Fruit fly (Drosophila melanogaster) whole organism, pupa: ENCODE measurements around the gene RpL26.

Experiments used
- CG10348 ChIP-seq: fragments of 200-800 bp; sonication (Bioruptor generic); IDR thresholded peaks from 2 replicates; pipeline ENCODE4 v1.3.6; 2022; ENCODE audit warnings: missing biosample characterization, missing genetic modification characterization
- CG12605 ChIP-seq: fragments of 200-800 bp; sonication (Bioruptor generic); IDR thresholded peaks from 2 replicates; pipeline ENCODE4 v1.3.6; 2022; ENCODE audit warnings: missing biosample characterization, missing genetic modification characterization
- CG13204 ChIP-seq: fragments of 200-800 bp; sonication (Bioruptor generic); optimal IDR thresholded peaks from 2 replicates; lab custom pipeline; 2018; ENCODE audit warnings: missing biosample characterization, mild to moderate bottlenecking, missing genetic modification characterization, moderate library complexity
- CG14655 ChIP-seq: fragments of 200-800 bp; sonication (Bioruptor generic); optimal IDR thresholded peaks from 3 replicates; lab custom pipeline; 2017; ENCODE audit warnings: mild to moderate bottlenecking, missing biosample characterization, missing genetic modification reagents, missing genetic modification characterization
- CG15710 ChIP-seq: fragments of 200-800 bp; sonication (Bioruptor generic); optimal IDR thresholded peaks from 2 replicates; lab custom pipeline; 2018; ENCODE audit warnings: missing biosample characterization, mild to moderate bottlenecking, missing genetic modification characterization, moderate library complexity
- CG17806 ChIP-seq: fragments of 200-800 bp; sonication (Bioruptor generic); optimal IDR thresholded peaks from 2 replicates; lab custom pipeline; 2018; ENCODE audit warnings: missing biosample characterization, mild to moderate bottlenecking, missing genetic modification characterization, moderate library complexity
- CG32121 ChIP-seq: fragments of 200-800 bp; sonication (Bioruptor generic); IDR thresholded peaks from 2 replicates; pipeline ENCODE4 v1.3.6; 2022; ENCODE audit warnings: missing biosample characterization, missing genetic modification characterization
- CG34367 ChIP-seq: fragments of 200-800 bp; sonication (Bioruptor generic); optimal IDR thresholded peaks from 2 replicates; lab custom pipeline; 2018; ENCODE audit warnings: missing biosample characterization, mild to moderate bottlenecking, missing genetic modification characterization
- CG4496 ChIP-seq: fragments of 200-800 bp; sonication (Bioruptor generic); IDR thresholded peaks from 3 replicates; pipeline ENCODE4 v1.3.6; 2022; ENCODE audit warnings: missing biosample characterization, missing genetic modification characterization
- CG8159 ChIP-seq: fragments of 200-800 bp; sonication (Bioruptor generic); optimal IDR thresholded peaks from 3 replicates; lab custom pipeline; 2018; ENCODE audit warnings: missing biosample characterization, mild to moderate bottlenecking, missing genetic modification characterization, moderate library complexity
- CG8301 ChIP-seq: fragments of 200-800 bp; sonication (Bioruptor generic); optimal IDR thresholded peaks from 2 replicates; lab custom pipeline; 2018; ENCODE audit warnings: missing biosample characterization, mild to moderate bottlenecking, missing genetic modification characterization
- CG9948 ChIP-seq: fragments of 200-800 bp; sonication (Bioruptor generic); optimal IDR thresholded peaks from 2 replicates; lab custom pipeline; 2018; ENCODE audit warnings: missing biosample characterization, mild to moderate bottlenecking, missing genetic modification characterization, moderate library complexity
- D1 ChIP-seq: fragments of 200-800 bp; sonication (Bioruptor generic); optimal IDR thresholded peaks from 2 replicates; lab custom pipeline; 2018; ENCODE audit warnings: missing biosample characterization, mild to moderate bottlenecking, missing genetic modification characterization, moderate library complexity
- EcR ChIP-seq: fragments of 200-800 bp; sonication (Bioruptor generic); optimal IDR thresholded peaks from 3 replicates; lab custom pipeline; 2019; ENCODE audit warnings: missing biosample characterization, missing genetic modification characterization, mild to moderate bottlenecking, moderate library complexity, missing genetic modification reagents
- Ets98B ChIP-seq: fragments of 200-800 bp; sonication (Bioruptor generic); IDR thresholded peaks from 2 replicates; pipeline ENCODE4 v1.3.6; 2022; ENCODE audit warnings: missing biosample characterization, missing genetic modification characterization
- Pif1A ChIP-seq: fragments of 200-800 bp; sonication (Bioruptor generic); optimal IDR thresholded peaks from 3 replicates; lab custom pipeline; 2016; ENCODE audit warnings: missing biosample characterization, missing genetic modification characterization
- Pif1B ChIP-seq: fragments of 200-800 bp; sonication (Bioruptor generic); optimal IDR thresholded peaks from 3 replicates; lab custom pipeline; 2016; ENCODE audit warnings: missing biosample characterization, missing genetic modification characterization
- Snoo ChIP-seq: fragments of 200-800 bp; sonication (Bioruptor generic); optimal IDR thresholded peaks from 3 replicates; lab custom pipeline; 2017; ENCODE audit warnings: missing biosample characterization, mild to moderate bottlenecking, missing genetic modification characterization, inconsistent platforms
- fd96Ca ChIP-seq: fragments of 200-800 bp; sonication (Bioruptor generic); IDR thresholded peaks from 3 replicates; pipeline ENCODE4 v1.3.6; 2022; ENCODE audit warnings: missing biosample characterization, missing genetic modification characterization
- gl ChIP-seq: fragments of 200-800 bp; sonication (Bioruptor generic); optimal IDR thresholded peaks from 2 replicates; lab custom pipeline; 2018; ENCODE audit warnings: missing biosample characterization, mild to moderate bottlenecking, missing genetic modification characterization
- rn ChIP-seq: fragments of 200-800 bp; sonication (Bioruptor generic); IDR thresholded peaks from 2 replicates; pipeline ENCODE4 v1.3.6; 2022; ENCODE audit warnings: missing biosample characterization, missing genetic modification characterization

Gene RpL26

dm6 chr3L:18916466-18916865 lies 17.8 kb downstream of the RpL26 start:
- TF ChIP-seq CG13204 (GFP tag; lab: Kevin White, UChicago) (no peak), CG15710 (no peak), CG17806 (tag; lab: Kevin White, UChicago) (no peak), CG8301 (tag; lab: Kevin White, UChicago) (no peak), Ets98B (GFP tag; lab: Robert Waterston, UW) (no peak), CG32121 (GFP tag; lab: Robert Waterston, UW) (no peak), rn (GFP tag; lab: Robert Waterston, UW) (no peak), Pif1B (GFP tag; lab: Kevin White, UChicago) (no peak)

dm6 chr3L:18917281-18917680 lies 18.6 kb downstream of the RpL26 start, which contains the start of gene CG6839:
Gene CG6839, plus strand, starts transcription at chr3L:18917581.
- TF ChIP-seq CG17806 (tag; lab: Kevin White, UChicago) = no peak
- TF ChIP-seq gl (tag; lab: Kevin White, UChicago) = no peak
- TF ChIP-seq Ets98B (GFP tag; lab: Robert Waterston, UW) = no peak
- no peak for TF ChIP-seq CG8301 (tag; lab: Kevin White, UChicago)
- TF ChIP-seq Pif1B (GFP tag; lab: Kevin White, UChicago) = no peak
- no peak for TF ChIP-seq CG12605
- no peak for TF ChIP-seq Snoo (tag; lab: Kevin White, UChicago)
- TF ChIP-seq CG10348 = no peak
- no peak for TF ChIP-seq Pif1A (GFP tag; lab: Kevin White, UChicago)
- no peak for TF ChIP-seq CG13204 (GFP tag; lab: Kevin White, UChicago)
- no peak for TF ChIP-seq CG34367 (tag; lab: Kevin White, UChicago)
- no peak for TF ChIP-seq CG14655 (GFP tag; lab: Kevin White, UChicago)
- no peak for TF ChIP-seq CG8159 (tag; lab: Kevin White, UChicago)
- no peak for TF ChIP-seq D1 (tag; lab: Kevin White, UChicago)
- no peak for TF ChIP-seq fd96Ca (GFP tag; lab: Robert Waterston, UW)
- no peak for TF ChIP-seq CG9948
- no peak for TF ChIP-seq CG15710

- TF ChIP-seq CG8159 (tag; lab: Kevin White, UChicago) (no peak), Pif1B (GFP tag; lab: Kevin White, UChicago) (no peak), EcR (GFP tag; lab: Kevin White, UChicago) (no peak), CG14655 (GFP tag; lab: Kevin White, UChicago) (no peak), gl (tag; lab: Kevin White, UChicago) (no peak), CG34367 (tag; lab: Kevin White, UChicago) (no peak)
- TF ChIP-seq, all 21 proteins: peak for 0
Observed at dm6 chr3L:18920219-18920618, 21.5 kb downstream of the RpL26 start, which contains the start of gene CG18223. Gene CG18223, minus strand, starts transcription at chr3L:18920319.

dm6 chr3L:18922086-18922485 lies 23.4 kb downstream of the RpL26 start, which contains the start of gene CG3819:
Gene CG3819, minus strand, starts transcription at chr3L:18922108.
- TF ChIP-seq CG10348 (no peak), D1 (tag; lab: Kevin White, UChicago) (no peak), rn (GFP tag; lab: Robert Waterston, UW) (no peak), CG32121 (GFP tag; lab: Robert Waterston, UW) (no peak), CG13204 (GFP tag; lab: Kevin White, UChicago) (no peak), CG8301 (tag; lab: Kevin White, UChicago) (no peak)
- TF ChIP-seq, all 21 proteins: peak for 0

- TF ChIP-seq CG17806 (tag; lab: Kevin White, UChicago) (no peak), fd96Ca (GFP tag; lab: Robert Waterston, UW) (no peak), rn (GFP tag; lab: Robert Waterston, UW) (no peak), CG4496 (GFP tag; lab: Robert Waterston, UW) (no peak), CG32121 (GFP tag; lab: Robert Waterston, UW) (no peak), CG8159 (tag; lab: Kevin White, UChicago) (no peak), CG10348 (no peak), Pif1B (GFP tag; lab: Kevin White, UChicago) (no peak), CG12605 (no peak), CG34367 (tag; lab: Kevin White, UChicago) (no peak), D1 (tag; lab: Kevin White, UChicago) (no peak), CG15710 (no peak), EcR (GFP tag; lab: Kevin White, UChicago) (no peak), Ets98B (GFP tag; lab: Robert Waterston, UW) (no peak)
Observed at dm6 chr3L:18924790-18925189, 26.1 kb downstream of the RpL26 start, which contains the start of gene CG43049. Gene CG43049, plus strand, starts transcription at chr3L:18925090.

dm6 chr3L:18945938-18946337 lies 47.3 kb downstream of the RpL26 start, which contains the start of gene CG32204:
Gene CG32204, minus strand, starts transcription at chr3L:18946038.
- no peak for TF ChIP-seq rn (GFP tag; lab: Robert Waterston, UW)
- no peak for TF ChIP-seq D1 (tag; lab: Kevin White, UChicago)
- no peak for TF ChIP-seq CG8159 (tag; lab: Kevin White, UChicago)
- TF ChIP-seq gl (tag; lab: Kevin White, UChicago) = no peak
- no peak for TF ChIP-seq CG8301 (tag; lab: Kevin White, UChicago)
- TF ChIP-seq CG32121 (GFP tag; lab: Robert Waterston, UW) = no peak
- TF ChIP-seq CG13204 (GFP tag; lab: Kevin White, UChicago) = no peak
- no peak for TF ChIP-seq CG12605
- no peak for TF ChIP-seq CG4496 (GFP tag; lab: Robert Waterston, UW)
- TF ChIP-seq CG15710 = no peak
- no peak for TF ChIP-seq fd96Ca (GFP tag; lab: Robert Waterston, UW)
